Worm (Caenorhabditis elegans): ENCODE results near the gene R11G1.7.

DNA sequence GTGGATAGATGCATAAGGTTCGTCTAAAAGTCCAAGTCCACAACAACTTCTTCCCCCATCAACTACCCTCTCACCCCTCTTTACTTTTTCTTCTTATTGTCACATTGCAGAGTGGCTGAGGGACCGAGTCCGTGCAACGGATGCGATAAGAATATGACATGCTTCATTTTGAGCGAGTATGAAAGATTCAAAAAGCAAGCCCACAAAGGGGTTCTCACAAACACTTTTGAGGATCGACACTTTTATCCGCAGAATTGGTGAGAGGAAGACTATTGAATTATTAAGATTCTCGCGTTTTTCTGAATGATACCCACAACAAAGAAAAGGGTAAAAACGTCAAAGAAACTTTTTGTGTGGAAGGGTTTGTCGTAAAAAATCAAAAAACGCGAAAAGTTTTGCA, 30.5 kb upstream of the R11G1.7 start:
- no peak for TF ChIP-seq dao-5 (tag; optimal IDR thresholded peaks at IDR 0.05)
- TF ChIP-seq W03F9.2 (tag; optimal IDR thresholded peaks at IDR 0.05), result no peak

Data from whole organism, L4/young adult.